Fruit fly (Drosophila melanogaster) Kc167 (cell line): ENCODE data around the gene Fas2.

ENCODE experiments used
- Myc ChIP-seq: fragments of >200 bp; optimal IDR thresholded peaks from 2 replicates; lab custom pipeline; 2017; ENCODE audit warnings: missing external identifiers
- Sin3A ChIP-seq: fragments of >200 bp; optimal IDR thresholded peaks from 2 replicates; lab custom pipeline; 2018; ENCODE audit warnings: missing external identifiers
- h ChIP-seq: fragments of >200 bp; optimal IDR thresholded peaks from 3 replicates; lab custom pipeline; 2018; ENCODE audit warnings: missing external identifiers
- insv ChIP-seq: fragments of >200 bp; optimal IDR thresholded peaks from 3 replicates; lab custom pipeline; 2018; ENCODE audit warnings: missing external identifiers
- psq ChIP-seq: fragments of >200 bp; optimal IDR thresholded peaks from 2 replicates; lab custom pipeline; 2017; ENCODE audit warnings: missing external identifiers

DNA sequence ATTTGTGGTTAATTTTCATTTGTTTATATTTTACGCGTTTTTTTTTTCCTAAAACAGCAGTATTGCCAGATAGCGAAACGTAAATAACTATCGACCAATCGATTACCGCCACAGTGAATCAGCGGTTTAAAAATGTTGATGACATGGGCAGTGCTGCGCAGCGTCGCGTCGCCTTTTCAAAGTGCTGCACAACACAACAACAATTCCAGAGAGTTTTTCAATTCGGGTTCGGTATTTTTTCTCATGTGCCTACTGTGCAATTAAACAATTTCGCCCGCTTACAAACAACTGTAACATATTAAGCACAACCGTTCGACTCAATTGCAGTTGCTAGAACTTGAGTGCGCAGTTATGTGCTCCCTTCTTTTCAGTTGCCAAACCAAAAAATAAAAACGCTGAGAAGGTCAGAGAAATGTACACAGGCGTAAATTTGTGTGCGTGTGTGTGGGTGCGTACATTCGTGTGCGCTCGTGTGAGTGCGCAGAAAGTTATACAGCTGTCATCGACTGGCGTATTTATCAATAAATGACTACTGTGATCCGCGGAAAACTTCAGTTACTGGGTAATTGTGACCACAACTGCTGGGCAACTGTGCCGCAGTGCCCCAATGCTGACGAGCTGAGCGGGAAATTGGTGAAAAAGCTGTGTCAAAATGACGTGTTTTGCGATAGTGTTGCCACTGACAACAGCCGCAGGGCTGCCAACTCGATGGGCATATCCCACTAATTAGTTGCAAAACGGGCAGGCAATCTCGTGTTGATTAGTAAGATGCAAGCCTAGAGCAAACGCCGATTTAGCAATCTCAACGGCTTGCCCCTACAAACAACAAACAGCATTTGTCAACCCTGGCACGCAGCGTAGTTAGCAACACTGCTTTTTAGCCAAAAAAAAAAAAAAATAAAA lies 88.8 kb downstream of the Fas2 start, which contains the start of the genes tyf and Tip60:
- TF ChIP-seq Sin3A (lab: Kevin White, UChicago) = no peak
- TF ChIP-seq h = no peak
- TF ChIP-seq Myc (lab: Kevin White, UChicago) = no peak
- TF ChIP-seq insv = no peak
- TF ChIP-seq psq (lab: Kevin White, UChicago) = no peak
